Fruit fly (Drosophila melanogaster) whole organism: ENCODE data around the gene Pi3K21B.

Experiments
- CG8478 ChIP-seq: fragments of >200 bp; optimal IDR thresholded peaks from 2 replicates; lab custom pipeline; 2018; ENCODE audit warnings: inconsistent platforms
- Dll ChIP-seq: fragments of >200 bp; optimal IDR thresholded peaks from 2 replicates; lab custom pipeline; 2017
- EcR ChIP-seq, 2 experiments: fragments of >200 bp; optimal IDR thresholded peaks; 2 replicates each; lab custom pipeline; 2017; ENCODE audit warnings: missing biosample characterization in 2 of 2, missing genetic modification characterization in 2 of 2, missing genetic modification reagents in 2 of 2
- psq ChIP-seq: fragments of >200 bp; optimal IDR thresholded peaks from 2 replicates; lab custom pipeline; 2017

- TF ChIP-seq psq (lab: Kevin White, UChicago) (no peak), EcR (GFP tag; optimal IDR thresholded peaks at IDR 0.05; lab: Kevin White, UChicago) (no peak), CG8478 (lab: Kevin White, UChicago) (no peak), Dll (lab: Kevin White, UChicago) (no peak)
Observed at dm6 chr2L:277122-277671, 20.5 kb upstream of the Pi3K21B start, which contains the start of gene smo.
